Worm (Caenorhabditis elegans) whole organism, L4 larva: ENCODE results near the gene srh-181.

Experiments used
- F37D6.2 ChIP-seq: sonication (generic microtip); optimal IDR thresholded peaks from 2 replicates; lab custom pipeline; 2016; ENCODE audit warnings: mild to moderate bottlenecking, missing genetic modification characterization, missing compliant biosample characterization
- T26A8.4 ChIP-seq: fragments of 200-800 bp; sonication (Bioruptor generic); IDR thresholded peaks from 2 replicates; pipeline ENCODE4 v1.3.6; 2022; ENCODE audit warnings: missing genetic modification characterization, missing compliant biosample characterization
- Y48G9A.11 ChIP-seq: fragments of 200-800 bp; sonication (Bioruptor generic); IDR thresholded peaks from 2 replicates; pipeline ENCODE4 v1.3.6; 2022; ENCODE audit warnings: missing genetic modification reagents, missing genetic modification characterization, missing compliant biosample characterization
- Y5F2A.4 ChIP-seq: fragments of 200-800 bp; sonication (Bioruptor generic); optimal IDR thresholded peaks from 2 replicates; lab custom pipeline; 2018; ENCODE audit warnings: mild to moderate bottlenecking, missing genetic modification characterization, missing compliant biosample characterization
- ZK337.2 ChIP-seq: fragments of 200-800 bp; sonication (Bioruptor generic); IDR thresholded peaks from 2 replicates; pipeline ENCODE4 v1.3.6; 2022; ENCODE audit warnings: missing genetic modification reagents, missing genetic modification characterization, missing compliant biosample characterization
- aly-2 ChIP-seq: sonication (generic microtip); optimal IDR thresholded peaks from 2 replicates; lab custom pipeline; 2018; ENCODE audit warnings: missing biosample characterization, missing genetic modification characterization
- arid-1 ChIP-seq: fragments of 200-800 bp; sonication (Bioruptor generic); conservative IDR thresholded peaks from 2 replicates; pipeline ENCODE4 v1.3.6; 2022; ENCODE audit warnings: missing genetic modification reagents, missing genetic modification characterization, missing compliant biosample characterization
- attf-4 ChIP-seq: sonication (generic microtip); optimal IDR thresholded peaks from 3 replicates; lab custom pipeline; 2017; ENCODE audit warnings: missing biosample characterization, missing genetic modification characterization
- ceh-44 ChIP-seq: fragments of 200-800 bp; sonication (Bioruptor generic); IDR thresholded peaks from 2 replicates; pipeline ENCODE4 v1.3.6; 2022; ENCODE audit warnings: missing genetic modification reagents, missing genetic modification characterization, missing compliant biosample characterization
- ceh-82 ChIP-seq: sonication (generic microtip); optimal IDR thresholded peaks from 2 replicates; lab custom pipeline; 2017; ENCODE audit warnings: missing biosample characterization, missing genetic modification characterization
- ces-1 ChIP-seq: fragments of 150-350 bp; sonication (generic microtip); optimal IDR thresholded peaks from 4 replicates; lab custom pipeline; 2014; ENCODE audit warnings: missing biosample characterization, missing genetic modification reagents, missing genetic modification characterization
- cey-2 ChIP-seq: sonication (generic microtip); optimal IDR thresholded peaks from 3 replicates; lab custom pipeline; 2017; ENCODE audit warnings: missing genetic modification characterization, mild to moderate bottlenecking, missing compliant biosample characterization, antibody characterized with exemption, borderline replicate concordance; ENCODE audit not compliant: insufficient read depth
- daf-16 ChIP-seq, 3 experiments: sonication (generic microtip); optimal IDR thresholded peaks; 2 replicates each; lab custom pipeline; 2016 to 2017; ENCODE audit warnings: missing genetic modification characterization in 3 of 3, missing genetic modification reagents in 3 of 3, mild to moderate bottlenecking in 2 of 3, missing compliant biosample characterization in 2 of 3, missing biosample characterization in 1 of 3, moderate library complexity in 1 of 3
- daf-19 ChIP-seq: fragments of 200-800 bp; sonication (Bioruptor generic); conservative IDR thresholded peaks from 2 replicates; pipeline ENCODE4 v1.3.6; 2022; ENCODE audit warnings: missing genetic modification characterization, missing compliant biosample characterization
- daf-8 ChIP-seq: fragments of 200-800 bp; sonication (Bioruptor generic); IDR thresholded peaks from 2 replicates; pipeline ENCODE4 v1.3.6; 2022; ENCODE audit warnings: missing genetic modification characterization, missing compliant biosample characterization
- dmd-9 ChIP-seq: fragments of 200-800 bp; sonication (Bioruptor generic); IDR thresholded peaks from 2 replicates; pipeline ENCODE4 v1.3.6; 2022; ENCODE audit warnings: missing genetic modification reagents, missing genetic modification characterization, missing compliant biosample characterization
- dpl-1 ChIP-seq: fragments of 150-350 bp; optimal IDR thresholded peaks from 2 replicates; lab custom pipeline; 2014; ENCODE audit warnings: missing biosample characterization, missing genetic modification reagents, missing genetic modification characterization
- dve-1 ChIP-seq: sonication (generic microtip); optimal IDR thresholded peaks from 2 replicates; lab custom pipeline; 2017; ENCODE audit warnings: antibody characterized with exemption, mild to moderate bottlenecking, missing genetic modification characterization, missing compliant biosample characterization; ENCODE audit not compliant: insufficient read depth
- egl-27 ChIP-seq: sonication (generic microtip); optimal IDR thresholded peaks from 3 replicates; lab custom pipeline; 2017; ENCODE audit warnings: missing biosample characterization, missing genetic modification reagents, missing genetic modification characterization
- egl-43 ChIP-seq: fragments of 200-800 bp; sonication (Bioruptor generic); IDR thresholded peaks from 2 replicates; pipeline ENCODE4 v1.3.6; 2022; ENCODE audit warnings: missing genetic modification reagents, missing genetic modification characterization, missing compliant biosample characterization
- fos-1 ChIP-seq: fragments of 150-350 bp; optimal IDR thresholded peaks from 2 replicates; lab custom pipeline; 2014; ENCODE audit warnings: missing biosample characterization, missing genetic modification characterization
- hlh-11 ChIP-seq: fragments of 200-800 bp; sonication (Bioruptor generic); optimal IDR thresholded peaks from 2 replicates; lab custom pipeline; 2018; ENCODE audit warnings: mild to moderate bottlenecking, missing genetic modification characterization, missing compliant biosample characterization
- hmg-1.1 ChIP-seq: fragments of 200-800 bp; sonication (Bioruptor generic); IDR thresholded peaks from 2 replicates; pipeline ENCODE4 v1.3.6; 2022; ENCODE audit warnings: missing genetic modification reagents, missing genetic modification characterization, missing compliant biosample characterization
- lim-7 ChIP-seq: fragments of 200-800 bp; sonication (Bioruptor generic); IDR thresholded peaks from 2 replicates; pipeline ENCODE4 v1.3.6; 2022; ENCODE audit warnings: missing genetic modification characterization, missing compliant biosample characterization
- lin-1 ChIP-seq: fragments of 200-800 bp; sonication (Bioruptor generic); IDR thresholded peaks from 2 replicates; pipeline ENCODE4 v1.3.6; 2022; ENCODE audit warnings: missing genetic modification reagents, missing genetic modification characterization, missing compliant biosample characterization
- lir-3 ChIP-seq: sonication (generic microtip); optimal IDR thresholded peaks from 2 replicates; lab custom pipeline; 2016; ENCODE audit warnings: mild to moderate bottlenecking, missing genetic modification characterization, missing compliant biosample characterization
- mdt-29 ChIP-seq: fragments of 200-800 bp; sonication (Bioruptor generic); IDR thresholded peaks from 2 replicates; pipeline ENCODE4 v1.3.6; 2022; ENCODE audit warnings: missing genetic modification reagents, missing genetic modification characterization, missing compliant biosample characterization
- mep-1 ChIP-seq: fragments of 150-350 bp; sonication (generic microtip); optimal IDR thresholded peaks from 3 replicates; lab custom pipeline; 2014; ENCODE audit warnings: missing biosample characterization, missing genetic modification characterization
- mes-2 ChIP-seq: sonication (generic microtip); optimal IDR thresholded peaks from 2 replicates; lab custom pipeline; 2016; ENCODE audit warnings: missing genotype, mild to moderate bottlenecking, missing genetic modification characterization, missing compliant biosample characterization; ENCODE audit not compliant: poor library complexity, severe bottlenecking
- mxl-3 ChIP-seq: fragments of 200-800 bp; sonication (Bioruptor generic); optimal IDR thresholded peaks from 2 replicates; lab custom pipeline; 2018; ENCODE audit warnings: mild to moderate bottlenecking, missing genetic modification characterization, missing compliant biosample characterization
- nhr-10 ChIP-seq: fragments of 150-350 bp; optimal IDR thresholded peaks from 2 replicates; lab custom pipeline; 2014; ENCODE audit warnings: missing biosample characterization, missing genetic modification characterization
- nhr-237 ChIP-seq: sonication (generic microtip); optimal IDR thresholded peaks from 2 replicates; lab custom pipeline; 2017; ENCODE audit warnings: missing biosample characterization, missing genetic modification characterization
- nhr-25 ChIP-seq: sonication (generic microtip); optimal IDR thresholded peaks from 2 replicates; lab custom pipeline; 2017; ENCODE audit warnings: missing genetic modification characterization, mild to moderate bottlenecking, missing compliant biosample characterization, antibody characterized with exemption, moderate library complexity, borderline replicate concordance; ENCODE audit not compliant: insufficient read depth
- nhr-41 ChIP-seq: fragments of 200-800 bp; sonication (Bioruptor generic); IDR thresholded peaks from 2 replicates; pipeline ENCODE4 v1.3.6; 2022; ENCODE audit warnings: missing genetic modification reagents, missing genetic modification characterization, missing compliant biosample characterization
- nhr-48 ChIP-seq: sonication (generic microtip); optimal IDR thresholded peaks from 2 replicates; lab custom pipeline; 2016; ENCODE audit warnings: mild to moderate bottlenecking, missing genetic modification characterization, missing compliant biosample characterization
- php-3 ChIP-seq: fragments of 200-800 bp; sonication (Bioruptor generic); IDR thresholded peaks from 2 replicates; pipeline ENCODE4 v1.3.6; 2022; ENCODE audit warnings: missing genetic modification reagents, missing genetic modification characterization, missing compliant biosample characterization
- pqm-1 ChIP-seq: sonication (generic microtip); optimal IDR thresholded peaks from 2 replicates; lab custom pipeline; 2017; ENCODE audit warnings: missing biosample characterization, missing genetic modification characterization
- skn-1 ChIP-seq: fragments of 150-350 bp; optimal IDR thresholded peaks from 2 replicates; lab custom pipeline; 2014; ENCODE audit warnings: missing biosample characterization, missing genetic modification characterization
- snpc-1.2 ChIP-seq: fragments of 200-800 bp; sonication (Bioruptor generic); IDR thresholded peaks from 2 replicates; pipeline ENCODE4 v1.3.6; 2022; ENCODE audit warnings: missing genetic modification reagents, missing genetic modification characterization, missing compliant biosample characterization
- spr-3 ChIP-seq: fragments of 200-800 bp; sonication (Bioruptor generic); optimal IDR thresholded peaks from 2 replicates; lab custom pipeline; 2018; ENCODE audit warnings: mild to moderate bottlenecking, missing genetic modification characterization, missing compliant biosample characterization
- tra-1 ChIP-seq: fragments of 200-800 bp; sonication (Bioruptor generic); IDR thresholded peaks from 2 replicates; pipeline ENCODE4 v1.3.6; 2022; ENCODE audit warnings: missing genetic modification reagents, missing genetic modification characterization, missing compliant biosample characterization
- unc-130 ChIP-seq: sonication (generic microtip); optimal IDR thresholded peaks from 2 replicates; lab custom pipeline; 2016; ENCODE audit warnings: missing genetic modification reagents, missing genetic modification characterization, missing compliant biosample characterization
- unc-62 ChIP-seq, 3 experiments: fragments of 150-350 bp in 1 of 3; sonication (generic microtip); optimal IDR thresholded peaks in 2 of 3; peaks in 1 of 3; 1 replicate in 1 of 3; 2 replicates in 2 of 3; lab custom pipeline; 2014 to 2017; ENCODE audit warnings: missing biosample characterization in 3 of 3, missing genetic modification characterization in 3 of 3, missing genetic modification reagents in 3 of 3, missing genotype in 1 of 3
- zfp-2 ChIP-seq: sonication (generic microtip); optimal IDR thresholded peaks from 2 replicates; lab custom pipeline; 2016; ENCODE audit warnings: mild to moderate bottlenecking, missing genetic modification characterization, missing compliant biosample characterization
- zip-2 ChIP-seq: fragments of 150-350 bp; optimal IDR thresholded peaks from 2 replicates; lab custom pipeline; 2014; ENCODE audit warnings: missing biosample characterization, missing genetic modification characterization

Gene srh-181

DNA sequence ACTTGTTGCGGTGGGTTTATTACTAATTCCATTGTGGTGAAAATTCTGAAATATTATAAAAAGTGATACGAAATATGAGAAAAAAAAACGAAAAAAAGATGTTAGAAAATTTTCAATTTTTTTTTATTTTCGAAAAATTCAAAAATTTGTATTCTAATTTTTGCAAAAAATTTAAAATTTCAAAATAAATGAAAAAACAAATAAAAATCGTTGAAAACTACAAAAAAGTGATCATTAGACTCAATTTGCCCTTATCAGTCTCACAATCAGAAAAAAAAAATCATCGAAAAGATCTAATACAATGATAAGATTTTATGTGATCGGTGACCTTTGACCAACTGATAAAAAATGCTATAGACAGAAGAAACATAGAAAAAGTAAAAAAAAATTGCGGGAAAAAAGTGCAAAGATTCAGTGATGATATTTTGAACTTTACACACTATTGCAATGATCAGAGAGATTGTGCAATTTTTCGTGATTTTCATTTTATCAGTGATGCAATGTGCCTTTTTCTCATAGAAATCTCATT is 13.1 kb upstream of the srh-181 start, which contains the start of gene ZK228.3 (continued):
- TF ChIP-seq lim-7 (GFP tag; lab: Robert Waterston, UW), result no peak
- no peak for TF ChIP-seq egl-27 (tag; lab: Kevin White, UChicago)
- TF ChIP-seq unc-62 (GFP tag; optimal IDR thresholded peaks at IDR 0.05 in 1 of 2; lab: Kevin White, UChicago), result no peak
- TF ChIP-seq unc-62 (tag; optimal IDR thresholded peaks at IDR 0.05; lab: Kevin White, UChicago), result no peak
- TF ChIP-seq egl-43 (GFP tag; lab: Robert Waterston, UW), result no peak
- TF ChIP-seq dmd-9 (GFP tag; lab: Robert Waterston, UW), result no peak
- TF ChIP-seq nhr-41, result peak; percentile 93
- no peak for TF ChIP-seq daf-19
- TF ChIP-seq cey-2 (tag; lab: Kevin White, UChicago), result no peak
- no peak for TF ChIP-seq spr-3 (GFP tag; lab: Kevin White, UChicago)
- no peak for TF ChIP-seq nhr-237 (tag; lab: Kevin White, UChicago)
- TF ChIP-seq mdt-29 (GFP tag; lab: Robert Waterston, UW), result no peak
- no peak for TF ChIP-seq zfp-2
- TF ChIP-seq F37D6.2, result no peak
- TF ChIP-seq fos-1, result no peak
- TF ChIP-seq skn-1 (tag; lab: Kevin White, UChicago), result no peak
- TF ChIP-seq php-3 (GFP tag; lab: Robert Waterston, UW), result peak; percentile 35; the same call in 1 of the 2 replicates
- peak; percentile 94 for TF ChIP-seq pqm-1 (tag; lab: Kevin White, UChicago)
- no peak for TF ChIP-seq ceh-82 (tag; lab: Kevin White, UChicago)
- TF ChIP-seq ceh-44, result no peak
- TF ChIP-seq lin-1 (GFP tag; lab: Robert Waterston, UW), result 0 out of 2 replicates have a peak, but pooled peaks have one; percentile 30
- peak; percentile 23 for TF ChIP-seq nhr-48 (tag; lab: Kevin White, UChicago)
- no peak for TF ChIP-seq T26A8.4 (GFP tag; lab: Robert Waterston, UW)
- TF ChIP-seq ces-1 (GFP tag; lab: Kevin White, UChicago), result no peak
- no peak for TF ChIP-seq attf-4 (tag; lab: Kevin White, UChicago)
- no peak for TF ChIP-seq daf-16 (GFP tag; optimal IDR thresholded peaks at IDR 0.05; lab: Kevin White, UChicago)
- TF ChIP-seq daf-16 (tag; optimal IDR thresholded peaks at IDR 0.05; lab: Kevin White, UChicago), result peak; percentile 55
- TF ChIP-seq zip-2 (tag; lab: Kevin White, UChicago), result no peak
- no peak for TF ChIP-seq mep-1
- TF ChIP-seq hmg-1.1 (GFP tag; lab: Robert Waterston, UW), result no peak
- TF ChIP-seq snpc-1.2 (GFP tag; lab: Robert Waterston, UW), result no peak
- no peak for TF ChIP-seq nhr-25 (tag; lab: Kevin White, UChicago)
- TF ChIP-seq arid-1 (GFP tag; lab: Robert Waterston, UW), result no peak
- TF ChIP-seq mes-2 (tag; lab: Kevin White, UChicago), result no peak
- TF ChIP-seq hlh-11 (tag; lab: Kevin White, UChicago), result peak; percentile 52
- TF ChIP-seq tra-1 (GFP tag; lab: Robert Waterston, UW), result peak; percentile 53; the same call in 1 of the 2 replicates
- TF ChIP-seq mxl-3 (GFP tag; lab: Kevin White, UChicago), result no peak
- no peak for TF ChIP-seq Y48G9A.11 (GFP tag; lab: Robert Waterston, UW)
- TF ChIP-seq daf-8 (GFP tag; lab: Robert Waterston, UW), result no peak
- no peak for TF ChIP-seq unc-130 (GFP tag; lab: Kevin White, UChicago)
- TF ChIP-seq dve-1 (tag; lab: Kevin White, UChicago), result no peak
- no peak for TF ChIP-seq lir-3 (tag; lab: Kevin White, UChicago)
- no peak for TF ChIP-seq aly-2 (tag; lab: Kevin White, UChicago)
- no peak for TF ChIP-seq Y5F2A.4 (GFP tag; lab: Kevin White, UChicago)
- TF ChIP-seq nhr-10, result no peak
- no peak for TF ChIP-seq dpl-1 (GFP tag; lab: Kevin White, UChicago)
- no peak for TF ChIP-seq ZK337.2 (GFP tag; lab: Robert Waterston, UW)
- TF ChIP-seq, all 104 proteins: peak for 11
